Worm (Caenorhabditis elegans): ENCODE results near the gene C32D5.7.

Gene C32D5.7

DNA sequence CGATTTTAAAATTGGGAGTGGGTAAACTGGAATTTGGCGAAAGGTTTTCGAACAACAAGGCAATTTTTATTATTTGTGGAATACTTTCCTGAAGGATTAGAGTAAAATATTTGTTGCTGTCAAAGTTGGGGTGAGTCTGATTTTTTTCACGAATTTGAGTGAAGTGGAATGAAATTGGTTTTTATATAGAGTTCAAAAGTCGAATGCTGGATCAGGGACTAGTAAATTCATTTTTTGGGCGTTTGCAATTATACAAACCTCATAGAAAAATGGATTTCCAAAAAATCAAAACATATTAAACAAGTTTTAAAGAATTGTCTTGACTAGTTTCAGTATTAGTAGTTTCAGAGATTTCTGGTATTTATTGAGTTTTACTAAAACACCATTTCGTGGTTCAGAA is at the start of gene C32D5.7:
Gene C32D5.7 (minus strand): TSS at position 101 of the 400 bp plus-strand sequence.
- TF ChIP-seq W03F9.2 (tag; optimal IDR thresholded peaks at IDR 0.05): no peak
- TF ChIP-seq dao-5 (tag; optimal IDR thresholded peaks at IDR 0.05): no peak
- TF ChIP-seq him-1 (tag; optimal IDR thresholded peaks at IDR 0.05): no peak

- TF ChIP-seq him-1 (tag; optimal IDR thresholded peaks at IDR 0.05) (no peak), dao-5 (tag; optimal IDR thresholded peaks at IDR 0.05) (no peak), W03F9.2 (tag; optimal IDR thresholded peaks at IDR 0.05) (no peak)
Observed at ce11 chrII:6387937-6388336, 48.1 kb upstream of the C32D5.7 start, which contains the start of gene F58F12.2. Gene F58F12.2, minus strand, starts transcription at chrII:6388037.

DNA sequence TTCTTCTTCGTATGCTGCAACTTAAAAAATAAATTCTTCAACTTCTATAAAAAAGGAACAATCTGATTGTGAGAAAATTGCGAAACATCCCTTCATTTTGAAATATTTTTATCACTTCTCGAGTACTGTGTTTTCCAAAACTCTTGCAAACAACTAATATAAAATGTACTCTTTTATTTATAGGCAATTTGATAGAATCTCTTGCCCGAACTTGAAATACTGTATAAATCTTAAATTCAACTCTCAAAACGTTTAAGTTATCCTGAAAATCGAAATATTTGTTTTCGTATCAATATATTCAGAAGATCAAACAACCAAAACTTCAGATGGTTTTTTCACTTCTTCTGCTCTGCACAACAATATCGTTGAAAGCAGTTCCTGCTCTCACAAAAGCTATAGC is 46.6 kb upstream of the C32D5.7 start, which contains the start of gene F58F12.4:
Gene F58F12.4 (plus strand): TSS at position 301 of the 400 bp plus-strand sequence.
- TF ChIP-seq him-1 (tag; optimal IDR thresholded peaks at IDR 0.05): no peak
- TF ChIP-seq dao-5 (tag; optimal IDR thresholded peaks at IDR 0.05): no peak
- no peak for TF ChIP-seq W03F9.2 (tag; optimal IDR thresholded peaks at IDR 0.05)

- TF ChIP-seq him-1 (tag; optimal IDR thresholded peaks at IDR 0.05): peak; percentile 30
- no peak for TF ChIP-seq dao-5 (tag; optimal IDR thresholded peaks at IDR 0.05)
- TF ChIP-seq W03F9.2 (tag; optimal IDR thresholded peaks at IDR 0.05): peak; percentile 83
Observed at ce11 chrII:6383183-6383695, 43.4 kb upstream of the C32D5.7 start, which contains the start of gene F58F12.1. Gene F58F12.1, plus strand, starts transcription at chrII:6383645.

- TF ChIP-seq W03F9.2 (tag; optimal IDR thresholded peaks at IDR 0.05) (no peak), him-1 (tag; optimal IDR thresholded peaks at IDR 0.05) (no peak), dao-5 (tag; optimal IDR thresholded peaks at IDR 0.05) (no peak)
Observed at ce11 chrII:6380866-6381265, 41.0 kb upstream of the C32D5.7 start, which contains the start of gene F58F12.12. Gene F58F12.12, plus strand, starts transcription at chrII:6381166.

- TF ChIP-seq dao-5 (tag; optimal IDR thresholded peaks at IDR 0.05) (no peak), W03F9.2 (tag; optimal IDR thresholded peaks at IDR 0.05) (no peak), him-1 (tag; optimal IDR thresholded peaks at IDR 0.05) (no peak)
Observed at ce11 chrII:6379038-6379563, 39.3 kb upstream of the C32D5.7 start.

DNA sequence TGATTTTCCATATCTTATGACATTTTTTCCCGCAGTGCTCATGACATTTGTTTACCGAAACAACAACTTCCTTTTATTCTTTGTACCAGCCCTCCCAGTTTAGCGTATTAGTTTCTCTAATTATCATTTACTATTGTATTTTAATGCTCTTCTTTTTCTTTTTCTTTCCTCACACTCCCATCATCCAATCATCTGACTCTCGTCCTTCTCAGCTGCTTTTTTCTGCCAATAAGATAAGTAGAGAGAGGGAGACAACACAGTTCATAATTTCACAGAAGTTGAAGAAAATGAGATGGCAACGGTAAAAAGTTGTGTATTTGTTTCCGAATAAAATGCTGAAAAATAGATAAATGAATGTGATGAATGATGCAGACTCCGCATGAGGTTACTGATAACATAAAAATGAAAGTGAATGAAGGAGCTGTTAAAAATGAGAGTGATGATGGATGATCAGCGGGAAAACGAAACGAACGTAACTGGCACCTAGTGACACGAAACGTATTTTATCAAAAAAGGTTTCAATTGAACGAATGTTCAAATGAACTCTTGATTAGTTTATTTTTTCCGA is 37.6 kb upstream of the C32D5.7 start:
- no peak for TF ChIP-seq him-1 (tag; optimal IDR thresholded peaks at IDR 0.05)
- TF ChIP-seq W03F9.2 (tag; optimal IDR thresholded peaks at IDR 0.05): no peak
- TF ChIP-seq dao-5 (tag; optimal IDR thresholded peaks at IDR 0.05): no peak

DNA sequence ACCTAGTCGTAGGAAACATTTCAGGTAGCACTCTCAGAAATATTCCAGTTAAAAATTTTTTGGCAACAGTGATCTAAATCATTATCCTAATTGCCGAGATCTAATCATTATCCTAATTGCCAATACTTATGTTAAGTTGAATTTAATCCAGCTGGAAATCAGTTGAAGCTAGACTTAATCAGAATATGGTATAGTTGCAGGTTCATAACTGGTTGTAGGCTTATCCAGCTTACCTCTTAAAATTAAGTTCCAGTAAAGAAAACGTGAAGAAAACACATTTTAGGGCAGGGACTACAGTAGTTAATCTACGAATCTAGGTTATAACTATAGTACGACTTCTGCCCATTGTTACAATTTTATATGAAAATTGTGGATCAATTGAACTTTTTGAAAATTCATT is 36.8 kb upstream of the C32D5.7 start:
- TF ChIP-seq him-1 (tag; optimal IDR thresholded peaks at IDR 0.05): no peak
- TF ChIP-seq dao-5 (tag; optimal IDR thresholded peaks at IDR 0.05): no peak
- TF ChIP-seq W03F9.2 (tag; optimal IDR thresholded peaks at IDR 0.05): no peak

DNA sequence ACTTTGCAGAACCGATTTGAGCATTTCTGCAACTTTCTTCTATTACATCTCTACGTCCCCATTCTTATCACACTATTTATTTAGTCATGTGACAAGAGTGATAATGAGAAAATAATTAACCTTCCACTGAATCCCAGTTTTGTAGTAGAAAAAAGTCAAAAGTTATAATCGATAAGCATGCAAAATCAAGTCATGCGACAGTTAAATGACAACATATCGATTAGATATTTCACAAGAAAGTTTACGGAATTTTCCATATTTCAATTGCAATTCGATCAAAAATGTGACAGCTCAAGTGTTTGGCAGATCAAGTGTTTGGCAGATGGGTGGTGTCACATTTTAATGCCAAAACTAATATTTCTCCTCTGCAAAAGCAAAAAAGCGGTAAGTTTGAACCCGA is 34.8 kb upstream of the C32D5.7 start:
- TF ChIP-seq dao-5 (tag; optimal IDR thresholded peaks at IDR 0.05): no peak
- no peak for TF ChIP-seq him-1 (tag; optimal IDR thresholded peaks at IDR 0.05)
- no peak for TF ChIP-seq W03F9.2 (tag; optimal IDR thresholded peaks at IDR 0.05)

ce11 chrII:6373361-6373760 is 33.5 kb upstream of the C32D5.7 start:
- no peak for TF ChIP-seq W03F9.2 (tag; optimal IDR thresholded peaks at IDR 0.05)

DNA sequence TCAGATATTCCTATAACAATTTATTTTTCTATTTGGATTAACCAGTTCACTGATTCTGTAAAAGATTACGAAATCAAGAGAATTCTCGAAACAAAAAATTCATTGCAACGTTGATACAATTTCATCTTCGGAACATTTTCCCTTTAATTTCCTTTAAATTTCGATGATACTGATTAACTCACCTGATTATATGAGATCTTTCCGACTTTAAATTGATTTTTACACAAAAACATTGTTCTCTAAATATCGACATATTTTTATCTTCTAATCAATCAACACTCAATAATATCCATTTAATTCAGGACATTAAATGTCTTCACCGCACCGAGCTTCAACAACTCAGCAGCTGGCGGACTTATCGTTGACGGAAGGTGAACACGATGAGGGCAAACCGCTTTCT is 31.2 kb upstream of the C32D5.7 start, which contains the start of gene lin-23:
Gene lin-23 (plus strand): TSS at position 301 of the 400 bp plus-strand sequence.
- TF ChIP-seq dao-5 (tag; optimal IDR thresholded peaks at IDR 0.05) (no peak), W03F9.2 (tag; optimal IDR thresholded peaks at IDR 0.05) (no peak), him-1 (tag; optimal IDR thresholded peaks at IDR 0.05) (no peak)

- TF ChIP-seq him-1 (tag; optimal IDR thresholded peaks at IDR 0.05) (no peak), dao-5 (tag; optimal IDR thresholded peaks at IDR 0.05) (no peak), W03F9.2 (tag; optimal IDR thresholded peaks at IDR 0.05) (peak; percentile 81)
Observed at ce11 chrII:6370110-6370509, 30.3 kb upstream of the C32D5.7 start.

DNA sequence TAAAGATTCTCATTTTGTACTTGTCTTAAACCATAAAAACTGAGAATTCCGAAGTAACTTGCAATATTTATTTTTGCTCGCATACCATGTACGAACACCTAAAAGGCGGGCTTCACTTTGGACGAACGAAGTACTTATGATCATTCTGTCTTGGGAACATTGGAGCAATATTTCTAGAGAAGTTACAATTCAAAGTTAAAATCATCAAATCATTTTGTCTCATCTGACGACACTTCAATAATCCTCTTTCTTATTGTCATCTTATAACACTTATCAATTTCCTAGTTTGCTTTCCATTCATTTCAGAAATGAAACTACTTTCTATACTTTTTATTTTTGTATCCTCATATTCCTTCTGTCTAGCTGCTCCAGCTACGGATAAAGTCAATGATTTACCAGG is 26.8 kb upstream of the C32D5.7 start, which contains the start of gene ctsa-4.1:
Gene ctsa-4.1 (plus strand): TSS at position 301 of the 400 bp plus-strand sequence.
- TF ChIP-seq W03F9.2 (tag; optimal IDR thresholded peaks at IDR 0.05) (no peak), him-1 (tag; optimal IDR thresholded peaks at IDR 0.05) (no peak), dao-5 (tag; optimal IDR thresholded peaks at IDR 0.05) (no peak)

DNA sequence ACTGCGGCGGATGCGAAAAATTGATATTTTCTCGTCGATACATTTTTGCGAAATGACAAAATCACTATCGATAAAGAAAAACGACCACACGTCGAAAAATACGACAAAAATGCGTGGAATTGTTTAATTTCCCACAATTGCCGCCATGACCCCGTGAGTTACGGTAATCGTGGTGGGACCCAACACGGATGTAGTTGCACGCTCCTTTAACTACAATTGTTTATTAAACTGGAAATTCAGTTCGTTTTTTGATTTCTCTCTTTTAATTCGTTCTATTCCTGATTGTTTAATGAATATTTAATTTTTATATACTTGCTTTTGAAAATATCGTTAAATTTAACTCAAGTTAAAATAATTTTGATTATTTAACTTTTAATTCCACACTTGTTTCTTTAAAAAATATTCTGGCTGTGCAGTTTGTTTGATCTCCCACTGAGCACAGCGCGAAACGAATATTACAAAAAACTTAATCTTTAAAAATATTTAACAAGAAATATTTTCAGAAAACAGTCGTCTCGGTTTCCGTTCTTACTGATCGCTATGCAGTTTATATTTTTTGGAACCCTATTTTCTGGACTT is 25.5 kb upstream of the C32D5.7 start, which contains the start of the genes ani-2 and clec-88:
Gene ani-2 (minus strand): TSS at position 131 of the 579 bp plus-strand sequence.
Gene clec-88 (plus strand): TSS at position 486 of the 579 bp plus-strand sequence.
- TF ChIP-seq him-1 (tag; optimal IDR thresholded peaks at IDR 0.05) (no peak), W03F9.2 (tag; optimal IDR thresholded peaks at IDR 0.05) (no peak), dao-5 (tag; optimal IDR thresholded peaks at IDR 0.05) (no peak)
